Fruit fly (Drosophila melanogaster) whole organism, embryonic: Measurements from ENCODE around the gene lute.

Experiments used
- Bteb2 ChIP-seq: fragments of 200-800 bp; sonication (Bioruptor generic); optimal IDR thresholded peaks from 2 replicates; lab custom pipeline; 2016; ENCODE audit warnings: missing biosample characterization, missing genetic modification characterization
- CG1233 ChIP-seq: fragments of 200-800 bp; sonication (Bioruptor generic); optimal IDR thresholded peaks from 4 replicates; lab custom pipeline; 2018; ENCODE audit warnings: missing biosample characterization, mild to moderate bottlenecking, missing genetic modification characterization
- CG13775 ChIP-seq: fragments of 200-800 bp; sonication (Bioruptor generic); optimal IDR thresholded peaks from 3 replicates; lab custom pipeline; 2017; ENCODE audit warnings: missing biosample characterization, mild to moderate bottlenecking, missing genetic modification characterization
- CG2678 ChIP-seq: fragments of 200-800 bp; sonication (Bioruptor generic); optimal IDR thresholded peaks from 3 replicates; lab custom pipeline; 2019; ENCODE audit warnings: missing biosample characterization, mild to moderate bottlenecking, missing genetic modification characterization, moderate library complexity
- CG4820 ChIP-seq: fragments of 200-800 bp; sonication (Bioruptor generic); optimal IDR thresholded peaks from 3 replicates; lab custom pipeline; 2016; ENCODE audit warnings: missing biosample characterization, missing genetic modification characterization
- CG8478 ChIP-seq: fragments of >200 bp; optimal IDR thresholded peaks from 2 replicates; lab custom pipeline; 2018
- CG9797 ChIP-seq: fragments of 200-800 bp; sonication (Bioruptor generic); optimal IDR thresholded peaks from 3 replicates; lab custom pipeline; 2018; ENCODE audit warnings: missing biosample characterization, mild to moderate bottlenecking, missing genetic modification characterization
- Hmx ChIP-seq: fragments of 200-800 bp; sonication (Bioruptor generic); optimal IDR thresholded peaks from 2 replicates; lab custom pipeline; 2016; ENCODE audit warnings: missing biosample characterization, missing genetic modification characterization
- gsb ChIP-seq: fragments of 200-800 bp; sonication (Bioruptor generic); IDR thresholded peaks from 2 replicates; pipeline ENCODE4 v1.3.6; 2022; ENCODE audit warnings: missing biosample characterization, missing genetic modification characterization
- kay ChIP-seq: fragments of 200-800 bp; sonication (Bioruptor generic); optimal IDR thresholded peaks from 2 replicates; lab custom pipeline; 2016; ENCODE audit warnings: missing biosample characterization, missing genetic modification characterization
- sim ChIP-seq: fragments of 200-800 bp; sonication (Bioruptor generic); IDR thresholded peaks from 2 replicates; pipeline ENCODE4 v1.3.6; 2022; ENCODE audit warnings: missing biosample characterization, missing genetic modification characterization
- stc ChIP-seq: fragments of 200-800 bp; sonication (Bioruptor generic); IDR thresholded peaks from 2 replicates; pipeline ENCODE4 v1.3.6; 2022; ENCODE audit warnings: missing biosample characterization, missing genetic modification characterization

- TF ChIP-seq CG13775 (GFP tag; lab: Kevin White, UChicago): no peak
- TF ChIP-seq stc: no peak
- TF ChIP-seq CG9797 (GFP tag; lab: Kevin White, UChicago): no peak
- TF ChIP-seq sim (GFP tag; lab: Robert Waterston, UW): no peak
- no peak for TF ChIP-seq CG2678 (tag; lab: Kevin White, UChicago)
- TF ChIP-seq CG1233: no peak
- TF ChIP-seq CG4820 (GFP tag; lab: Kevin White, UChicago): no peak
- TF ChIP-seq Hmx (GFP tag; lab: Kevin White, UChicago): no peak
- TF ChIP-seq kay: no peak
- TF ChIP-seq Bteb2 (GFP tag; lab: Kevin White, UChicago): no peak
- no peak for TF ChIP-seq CG8478 (lab: Kevin White, UChicago)
- no peak for TF ChIP-seq gsb (GFP tag; lab: Robert Waterston, UW)
These were observed 25.3 kb downstream of the lute start, which contains the start of gene CG42823 for dm6 chr3R:17405009-17405408.
